Fruit fly (Drosophila melanogaster) whole organism, embryonic: ENCODE measurements around the gene Irc.

Experiments
- CG11456 ChIP-seq: fragments of 200-800 bp; sonication (Bioruptor generic); IDR thresholded peaks from 3 replicates; pipeline ENCODE4 v1.3.6; 2022; ENCODE audit warnings: missing biosample characterization, missing genetic modification characterization
- CG12155 ChIP-seq: fragments of 200-800 bp; sonication (Bioruptor generic); optimal IDR thresholded peaks from 3 replicates; lab custom pipeline; 2016; ENCODE audit warnings: missing biosample characterization, missing genetic modification characterization
- CG14710 ChIP-seq: fragments of 200-800 bp; sonication (Bioruptor generic); optimal IDR thresholded peaks from 3 replicates; lab custom pipeline; 2019; ENCODE audit warnings: missing biosample characterization, mild to moderate bottlenecking, missing genetic modification characterization, moderate library complexity
- CG14860 ChIP-seq: fragments of 200-800 bp; sonication (Bioruptor generic); IDR thresholded peaks from 3 replicates; pipeline ENCODE4 v1.3.6; 2022; ENCODE audit warnings: missing biosample characterization, missing genetic modification characterization; ENCODE audit not compliant: partially characterized antibody
- CG16863 ChIP-seq: fragments of 200-800 bp; sonication (Bioruptor generic); optimal IDR thresholded peaks from 3 replicates; lab custom pipeline; 2016; ENCODE audit warnings: missing biosample characterization, missing genetic modification characterization
- CG18619 ChIP-seq: fragments of 200-800 bp; sonication (Bioruptor generic); optimal IDR thresholded peaks from 3 replicates; lab custom pipeline; 2017; ENCODE audit warnings: missing biosample characterization, mild to moderate bottlenecking, missing genetic modification characterization
- CG18764 ChIP-seq: fragments of 200-800 bp; sonication (Bioruptor generic); optimal IDR thresholded peaks from 3 replicates; lab custom pipeline; 2016; ENCODE audit warnings: missing biosample characterization, missing genetic modification characterization
- CG2129 ChIP-seq: fragments of 200-800 bp; sonication (Bioruptor generic); IDR thresholded peaks from 2 replicates; pipeline ENCODE4 v1.3.6; 2022; ENCODE audit warnings: missing biosample characterization, missing genetic modification characterization; ENCODE audit not compliant: partially characterized antibody
- CG3726 ChIP-seq: fragments of 200-800 bp; sonication (Bioruptor generic); IDR thresholded peaks from 3 replicates; pipeline ENCODE4, ENCODE4 v1.3.6; 2022; ENCODE audit warnings: missing biosample characterization, missing genetic modification characterization
- CG3995 ChIP-seq: fragments of 200-800 bp; sonication (Bioruptor generic); optimal IDR thresholded peaks from 3 replicates; lab custom pipeline; 2016; ENCODE audit warnings: missing biosample characterization, missing genetic modification characterization
- CG4707 ChIP-seq: fragments of 200-800 bp; sonication (Bioruptor generic); optimal IDR thresholded peaks from 2 replicates; lab custom pipeline; 2018; ENCODE audit warnings: missing biosample characterization, mild to moderate bottlenecking, missing genetic modification characterization, moderate library complexity
- CG6765 ChIP-seq: fragments of 200-800 bp; sonication (Bioruptor generic); optimal IDR thresholded peaks from 3 replicates; lab custom pipeline; 2017; ENCODE audit warnings: missing biosample characterization, mild to moderate bottlenecking, missing genetic modification characterization
- CG7271 ChIP-seq: fragments of 200-800 bp; sonication (Bioruptor generic); optimal IDR thresholded peaks from 2 replicates; lab custom pipeline; 2018; ENCODE audit warnings: missing biosample characterization, mild to moderate bottlenecking, missing genetic modification characterization, moderate library complexity
- CG7372 ChIP-seq: fragments of 200-800 bp; sonication (Bioruptor generic); IDR thresholded peaks from 2 replicates; pipeline ENCODE4 v1.3.6; 2022; ENCODE audit warnings: missing biosample characterization, missing genetic modification characterization
- CG8765 ChIP-seq: fragments of 200-800 bp; sonication (Bioruptor generic); IDR thresholded peaks from 2 replicates; pipeline ENCODE4 v1.3.6; 2022; ENCODE audit warnings: missing biosample characterization, missing genetic modification characterization
- CG9817 ChIP-seq: fragments of 200-800 bp; sonication (Bioruptor generic); optimal IDR thresholded peaks from 2 replicates; lab custom pipeline; 2018; ENCODE audit warnings: missing biosample characterization, mild to moderate bottlenecking, missing genetic modification characterization, moderate library complexity
- Deaf1 ChIP-seq: fragments of 200-800 bp; optimal IDR thresholded peaks from 3 replicates; lab custom pipeline; 2019; ENCODE audit warnings: missing biosample characterization, mild to moderate bottlenecking, missing genetic modification characterization, moderate library complexity
- Dll ChIP-seq: fragments of 200-800 bp; sonication (Bioruptor generic); IDR thresholded peaks from 4 replicates; pipeline ENCODE4 v1.3.6; 2022; ENCODE audit warnings: missing biosample characterization, missing genetic modification characterization; ENCODE audit not compliant: partially characterized antibody
- Fer2 ChIP-seq: fragments of 200-800 bp; sonication (Bioruptor generic); optimal IDR thresholded peaks from 2 replicates; lab custom pipeline; 2018; ENCODE audit warnings: missing biosample characterization, mild to moderate bottlenecking, missing genetic modification characterization, moderate library complexity
- Hr3 ChIP-seq: fragments of 200-800 bp; sonication (Bioruptor generic); optimal IDR thresholded peaks from 3 replicates; lab custom pipeline; 2016; ENCODE audit warnings: missing biosample characterization, missing genetic modification characterization
- Mad ChIP-seq: fragments of 200-800 bp; sonication (Bioruptor generic); optimal IDR thresholded peaks from 2 replicates; lab custom pipeline; 2016; ENCODE audit warnings: missing biosample characterization, missing genetic modification characterization
- Nf-YC ChIP-seq: fragments of 200-800 bp; optimal IDR thresholded peaks from 3 replicates; lab custom pipeline; 2019; ENCODE audit warnings: missing biosample characterization, mild to moderate bottlenecking, missing genetic modification characterization, moderate library complexity
- Sin3A ChIP-seq: fragments of >200 bp; optimal IDR thresholded peaks from 2 replicates; lab custom pipeline; 2018
- Sox102F ChIP-seq: fragments of 200-800 bp; sonication (Bioruptor generic); optimal IDR thresholded peaks from 2 replicates; lab custom pipeline; 2018; ENCODE audit warnings: missing biosample characterization, mild to moderate bottlenecking, missing genetic modification characterization, moderate library complexity
- Sry-β ChIP-seq: fragments of 200-800 bp; sonication (Bioruptor generic); optimal IDR thresholded peaks from 2 replicates; lab custom pipeline; 2018; ENCODE audit warnings: missing biosample characterization, mild to moderate bottlenecking, missing genetic modification characterization, moderate library complexity
- Ssrp ChIP-seq: fragments of 200-800 bp; sonication (Bioruptor generic); optimal IDR thresholded peaks from 2 replicates; lab custom pipeline; 2018; ENCODE audit warnings: missing biosample characterization, mild to moderate bottlenecking, missing genetic modification characterization, moderate library complexity
- YL-1 ChIP-seq: fragments of 200-800 bp; sonication (Bioruptor generic); optimal IDR thresholded peaks from 3 replicates; lab custom pipeline; 2017; ENCODE audit warnings: missing biosample characterization, mild to moderate bottlenecking, missing genetic modification characterization
- ato ChIP-seq: fragments of 200-800 bp; sonication (Bioruptor generic); IDR thresholded peaks from 2 replicates; pipeline ENCODE4 v1.3.6; 2022; ENCODE audit warnings: missing biosample characterization, missing genetic modification characterization; ENCODE audit not compliant: partially characterized antibody
- chif ChIP-seq, 2 experiments: fragments of 200-800 bp; sonication (Bioruptor generic); optimal IDR thresholded peaks; 3 replicates each; lab custom pipeline; 2016; ENCODE audit warnings: missing biosample characterization in 2 of 2, missing genetic modification characterization in 2 of 2
- chinmo ChIP-seq: fragments of 200-800 bp; sonication (Bioruptor generic); IDR thresholded peaks from 4 replicates; pipeline ENCODE4 v1.3.6; 2022; ENCODE audit warnings: missing biosample characterization, missing genetic modification characterization; ENCODE audit not compliant: partially characterized antibody
- crc ChIP-seq: fragments of 200-800 bp; sonication (Bioruptor generic); optimal IDR thresholded peaks from 2 replicates; lab custom pipeline; 2016; ENCODE audit warnings: missing biosample characterization, missing genetic modification characterization
- cwo ChIP-seq: fragments of 200-800 bp; sonication (Bioruptor generic); optimal IDR thresholded peaks from 3 replicates; lab custom pipeline; 2017; ENCODE audit warnings: missing biosample characterization, missing genetic modification characterization, mild to moderate bottlenecking, moderate library complexity, missing genetic modification reagents
- disco-r ChIP-seq: fragments of 200-800 bp; sonication (Bioruptor generic); optimal IDR thresholded peaks from 2 replicates; lab custom pipeline; 2016; ENCODE audit warnings: missing biosample characterization, missing genetic modification characterization
- gro ChIP-seq: fragments of 200-800 bp; sonication (Bioruptor generic); optimal IDR thresholded peaks from 2 replicates; lab custom pipeline; 2016; ENCODE audit warnings: missing biosample characterization, missing genetic modification characterization
- hbn ChIP-seq: fragments of 200-800 bp; sonication (Bioruptor generic); IDR thresholded peaks from 2 replicates; pipeline ENCODE4 v1.3.6; 2022; ENCODE audit warnings: missing biosample characterization, missing genetic modification characterization; ENCODE audit not compliant: partially characterized antibody
- jing ChIP-seq: fragments of 200-800 bp; sonication (Bioruptor generic); optimal IDR thresholded peaks from 2 replicates; lab custom pipeline; 2018; ENCODE audit warnings: missing biosample characterization, mild to moderate bottlenecking, missing genetic modification characterization
- knrl ChIP-seq: fragments of 200-800 bp; sonication (Bioruptor generic); IDR thresholded peaks from 3 replicates; pipeline ENCODE4 v1.3.6; 2022; ENCODE audit warnings: missing biosample characterization, missing genetic modification characterization; ENCODE audit not compliant: partially characterized antibody
- mld ChIP-seq: fragments of 200-800 bp; sonication (Bioruptor generic); IDR thresholded peaks from 3 replicates; pipeline ENCODE4 v1.3.6; 2022; ENCODE audit warnings: missing biosample characterization, missing genetic modification characterization; ENCODE audit not compliant: partially characterized antibody
- odd ChIP-seq: fragments of 200-800 bp; sonication (Bioruptor generic); optimal IDR thresholded peaks from 2 replicates; lab custom pipeline; 2017; ENCODE audit warnings: missing biosample characterization, mild to moderate bottlenecking, missing genetic modification characterization
- pan ChIP-seq, 4 experiments: fragments of >200 bp in 3 of 4; fragments of 200-800 bp in 1 of 4; sonication (Bioruptor generic) in 1 of 4; optimal IDR thresholded peaks in 3 of 4; IDR thresholded peaks in 1 of 4; 2 replicates each; pipeline versions ENCODE4 v1.3.6 to Lab custom; 2017 to 2022; ENCODE audit warnings: missing biosample characterization in 2 of 4, missing genetic modification characterization in 2 of 4, mixed read lengths in 1 of 4
- psq ChIP-seq: fragments of 200-800 bp; sonication (Bioruptor generic); optimal IDR thresholded peaks from 2 replicates; lab custom pipeline; 2017; ENCODE audit warnings: missing biosample characterization, missing genetic modification characterization
- run ChIP-seq: fragments of 200-800 bp; sonication (Bioruptor generic); optimal IDR thresholded peaks from 3 replicates; lab custom pipeline; 2018; ENCODE audit warnings: missing biosample characterization, mild to moderate bottlenecking, missing genetic modification characterization
- slou ChIP-seq: fragments of 200-800 bp; sonication (Bioruptor generic); optimal IDR thresholded peaks from 3 replicates; lab custom pipeline; 2016; ENCODE audit warnings: missing biosample characterization, missing genetic modification characterization
- stwl ChIP-seq: fragments of 200-800 bp; sonication (Bioruptor generic); optimal IDR thresholded peaks from 3 replicates; lab custom pipeline; 2018; ENCODE audit warnings: missing biosample characterization, mild to moderate bottlenecking, missing genetic modification characterization, moderate library complexity
- sug ChIP-seq: fragments of 200-800 bp; optimal IDR thresholded peaks from 2 replicates; lab custom pipeline; 2019; ENCODE audit warnings: missing biosample characterization, mild to moderate bottlenecking, missing genetic modification characterization, moderate library complexity
- tin ChIP-seq: fragments of 200-800 bp; sonication (Bioruptor generic); optimal IDR thresholded peaks from 3 replicates; lab custom pipeline; 2016; ENCODE audit warnings: missing biosample characterization, missing genetic modification characterization
- tna ChIP-seq: fragments of 200-800 bp; sonication (Bioruptor generic); IDR thresholded peaks from 2 replicates; pipeline ENCODE4 v1.3.6; 2022; ENCODE audit warnings: missing biosample characterization, missing genetic modification characterization; ENCODE audit not compliant: partially characterized antibody
- wor ChIP-seq: fragments of 200-800 bp; sonication (Bioruptor generic); IDR thresholded peaks from 2 replicates; pipeline ENCODE4 v1.3.6; 2022; ENCODE audit warnings: missing biosample characterization, missing genetic modification characterization

Gene Irc

DNA sequence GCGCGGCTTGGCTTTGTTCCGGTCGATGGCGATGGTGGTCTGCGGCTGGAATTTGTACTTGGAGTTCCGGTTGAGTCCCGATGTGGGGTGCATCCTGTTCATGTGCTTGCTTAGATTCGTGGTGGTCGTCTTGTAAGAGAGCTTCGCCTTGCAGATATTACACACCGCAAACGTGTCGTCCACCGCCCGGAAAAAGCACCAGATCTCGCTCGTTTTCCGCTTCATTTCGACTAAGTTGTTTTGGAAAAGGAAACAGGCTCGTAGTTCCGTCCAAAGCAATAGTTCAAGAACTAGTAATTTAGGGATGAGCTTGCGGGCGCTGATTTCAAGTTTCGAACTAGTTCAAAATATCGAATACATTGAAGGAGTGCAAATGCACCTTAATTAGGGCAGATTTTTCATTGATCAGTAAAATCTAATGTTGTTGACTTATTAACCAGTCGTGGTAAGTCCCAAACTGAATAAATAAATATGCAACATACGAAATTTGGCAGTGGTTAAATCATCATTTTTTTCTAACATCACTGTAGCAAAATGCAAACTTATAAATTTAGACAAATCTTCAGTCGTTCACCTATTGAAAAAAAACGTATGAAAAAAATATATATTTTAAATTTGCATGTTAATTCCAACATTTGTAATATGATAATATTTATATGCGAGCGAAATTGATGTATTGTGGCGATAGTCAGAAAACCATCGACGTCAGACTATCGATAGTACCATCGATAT lies 40.3 kb downstream of the Irc start, which contains the start of the genes bdwf and Patr-1 (continued):
- TF ChIP-seq CG18619 (GFP tag; lab: Kevin White, UChicago): peak; percentile 39
- peak; percentile 30 for TF ChIP-seq CG18764
- peak; percentile 95 for TF ChIP-seq chinmo (GFP tag; lab: Robert Waterston, UW)
- no peak for TF ChIP-seq Sox102F
- TF ChIP-seq Sry-β (GFP tag; lab: Kevin White, UChicago): peak; percentile 33
- TF ChIP-seq gro (GFP tag; lab: Kevin White, UChicago): peak; percentile 15
- TF ChIP-seq sug (tag; lab: Kevin White, UChicago): peak; percentile 36
- no peak for TF ChIP-seq CG16863 (GFP tag; lab: Kevin White, UChicago)
- peak; percentile 48 for TF ChIP-seq YL-1 (GFP tag; lab: Kevin White, UChicago)
- peak; percentile 66 for TF ChIP-seq CG2129
- peak; percentile 35 for TF ChIP-seq Hr3 (GFP tag; lab: Kevin White, UChicago)
- TF ChIP-seq Sin3A (lab: Kevin White, UChicago): peak; percentile 49
- no peak for TF ChIP-seq CG3726
- TF ChIP-seq psq (GFP tag; lab: Kevin White, UChicago): no peak
- TF ChIP-seq tna (GFP tag; lab: Robert Waterston, UW): peak; percentile 89
- TF ChIP-seq Ssrp: peak; percentile 17
- peak; percentile 94 for TF ChIP-seq knrl (GFP tag; lab: Robert Waterston, UW)
- peak; percentile 16 for TF ChIP-seq disco-r (GFP tag; lab: Kevin White, UChicago)
- TF ChIP-seq Fer2 (tag; lab: Kevin White, UChicago): no peak
- TF ChIP-seq pan (optimal IDR thresholded peaks at IDR 0.05; lab: Kevin White, UChicago): no peak
- TF ChIP-seq pan (GFP tag; optimal IDR thresholded peaks at IDR 0.05 in 1 of 2, IDR thresholded peaks at IDR 0.05 in 1 of 2): no peak
- TF ChIP-seq slou (GFP tag; lab: Kevin White, UChicago): peak; percentile 16
- TF ChIP-seq tin: peak; percentile 8
- peak; percentile 84 for TF ChIP-seq hbn (GFP tag; lab: Robert Waterston, UW)
- TF ChIP-seq odd (GFP tag; lab: Kevin White, UChicago): no peak
- TF ChIP-seq CG7271 (tag; lab: Kevin White, UChicago): no peak
- no peak for TF ChIP-seq jing (GFP tag; lab: Kevin White, UChicago)
- TF ChIP-seq Deaf1 (tag; lab: Kevin White, UChicago): no peak
- TF ChIP-seq CG3995: peak; percentile 92
- peak; percentile 32 for TF ChIP-seq stwl (tag; lab: Kevin White, UChicago)
- peak; percentile 4 for TF ChIP-seq CG9817 (tag; lab: Kevin White, UChicago)
- peak; percentile 69 for TF ChIP-seq CG14710 (tag; lab: Kevin White, UChicago)
- peak; percentile 92 for TF ChIP-seq mld
- no peak for TF ChIP-seq chif (GFP tag; optimal IDR thresholded peaks at IDR 0.05; lab: Kevin White, UChicago)
- no peak for TF ChIP-seq wor (GFP tag; lab: Robert Waterston, UW)
- TF ChIP-seq crc (GFP tag; lab: Kevin White, UChicago): no peak
- peak; percentile 2 for TF ChIP-seq Nf-YC (tag; lab: Kevin White, UChicago)
- peak; percentile 88 for TF ChIP-seq CG14860 (GFP tag; lab: Robert Waterston, UW)
- TF ChIP-seq Dll (GFP tag; lab: Robert Waterston, UW): peak; percentile 92
- TF ChIP-seq CG4707 (GFP tag; lab: Kevin White, UChicago): no peak
- TF ChIP-seq CG7372 (GFP tag; lab: Robert Waterston, UW): no peak
- TF ChIP-seq CG11456 (GFP tag; lab: Robert Waterston, UW): 0 out of 3 replicates have a peak, but pooled peaks have one; percentile 36
- TF ChIP-seq run (tag; lab: Kevin White, UChicago): no peak
- TF ChIP-seq cwo (GFP tag; lab: Kevin White, UChicago): no peak
- no peak for TF ChIP-seq CG8765
- TF ChIP-seq ato (GFP tag; lab: Robert Waterston, UW): peak; percentile 80; the same call in 1 of the 2 replicates
- no peak for TF ChIP-seq Mad (GFP tag; lab: Kevin White, UChicago)
- TF ChIP-seq CG12155 (GFP tag; lab: Kevin White, UChicago): peak; percentile 0
- TF ChIP-seq CG6765: no peak
